Fruit fly (Drosophila melanogaster): ENCODE data around the gene CG11755.

Gene CG11755

DNA sequence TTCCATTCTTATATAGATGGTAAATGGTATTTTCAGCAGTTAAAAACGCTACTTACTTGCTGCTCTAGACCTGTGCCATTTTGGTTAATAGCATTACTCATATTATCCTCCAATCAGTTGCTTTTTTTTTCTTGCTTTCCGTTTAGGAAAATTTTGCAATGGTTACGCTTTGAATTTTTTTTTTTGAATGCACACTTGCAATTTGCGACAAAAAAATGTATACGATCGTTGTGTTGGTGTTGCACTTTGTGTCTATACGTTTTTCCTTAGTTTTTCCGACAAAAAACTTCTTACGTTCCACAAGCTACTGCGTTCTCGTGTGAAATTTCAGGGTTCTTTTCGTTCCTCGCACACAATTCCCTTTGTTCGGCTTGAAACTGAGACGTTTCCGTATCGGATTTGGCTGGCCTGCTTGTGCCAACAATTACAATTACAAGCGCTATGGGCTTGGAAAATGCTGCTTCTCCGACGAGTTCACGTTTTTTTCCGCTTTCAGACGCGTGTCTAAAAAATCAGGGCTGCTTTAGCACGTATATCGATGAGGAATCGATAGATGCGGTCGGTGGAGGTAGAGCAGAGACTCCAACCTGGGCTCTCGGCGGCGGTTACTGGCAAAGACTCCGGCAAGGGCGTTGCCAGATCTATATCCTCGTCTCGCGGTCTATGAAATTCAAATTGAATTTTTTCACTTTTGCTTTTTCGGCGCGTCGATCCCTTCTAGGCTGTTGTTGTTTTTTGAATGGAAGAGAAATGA lies 16.6 kb upstream of the CG11755 start (continued):
- TF ChIP-seq Doc2 (GFP tag; IDR thresholded peaks at IDR 0.05): no peak
- no peak for TF ChIP-seq Hr78 (GFP tag; optimal IDR thresholded peaks at IDR 0.05)
- peak; percentile 17 for TF ChIP-seq Abd-B (GFP tag; optimal IDR thresholded peaks at IDR 0.05)
- TF ChIP-seq Meics (GFP tag; optimal IDR thresholded peaks at IDR 0.05): peak; percentile 67
- peak; percentile 81 for TF ChIP-seq CG12155 (GFP tag; optimal IDR thresholded peaks at IDR 0.05)
- TF ChIP-seq gcm (GFP tag; optimal IDR thresholded peaks at IDR 0.05): peak; percentile 21
- no peak for TF ChIP-seq CG3838 (GFP tag; optimal IDR thresholded peaks at IDR 0.05)
- TF ChIP-seq pum (GFP tag; optimal IDR thresholded peaks at IDR 0.05): no peak
- TF ChIP-seq psq (GFP tag; optimal IDR thresholded peaks at IDR 0.05): no peak
- no peak for TF ChIP-seq Lim3 (GFP tag; IDR thresholded peaks at IDR 0.05)
- peak; percentile 60 for TF ChIP-seq CG17328 (GFP tag; IDR thresholded peaks at IDR 0.05)
- TF ChIP-seq Bdp1 (GFP tag; optimal IDR thresholded peaks at IDR 0.05): peak; percentile 52
- no peak for TF ChIP-seq nau (GFP tag; optimal IDR thresholded peaks at IDR 0.05)
- peak; percentile 83 for TF ChIP-seq Rfx (GFP tag; IDR thresholded peaks at IDR 0.05)
- TF ChIP-seq CG12391 (tag; optimal IDR thresholded peaks at IDR 0.05): peak; percentile 46
- peak; percentile 37 for TF ChIP-seq CG15269 (tag; optimal IDR thresholded peaks at IDR 0.05)
- TF ChIP-seq pfk (GFP tag; optimal IDR thresholded peaks at IDR 0.05): peak; percentile 67
- peak; percentile 87 for TF ChIP-seq CG17186 (GFP tag; optimal IDR thresholded peaks at IDR 0.05)
- no peak for TF ChIP-seq tup (GFP tag; optimal IDR thresholded peaks at IDR 0.05)
- TF ChIP-seq fd3F (GFP tag; optimal IDR thresholded peaks at IDR 0.05): no peak
- TF ChIP-seq CG15514 (GFP tag; optimal IDR thresholded peaks at IDR 0.05): peak; percentile 96
- no peak for TF ChIP-seq Ravus (GFP tag; IDR thresholded peaks at IDR 0.05)
- TF ChIP-seq Sry-β (GFP tag; optimal IDR thresholded peaks at IDR 0.05): no peak
- TF ChIP-seq CG17612 (GFP tag; IDR thresholded peaks at IDR 0.05): no peak
- no peak for TF ChIP-seq sima (GFP tag; optimal IDR thresholded peaks at IDR 0.05)
- TF ChIP-seq BtbVII (GFP tag; optimal IDR thresholded peaks at IDR 0.05): no peak
- TF ChIP-seq Dad (GFP tag; optimal IDR thresholded peaks at IDR 0.05): peak; percentile 65
- TF ChIP-seq CG8388 (GFP tag; optimal IDR thresholded peaks at IDR 0.05): no peak
- peak; percentile 64 for TF ChIP-seq CG3995 (GFP tag; optimal IDR thresholded peaks at IDR 0.05)
- no peak for TF ChIP-seq croc (GFP tag; conservative IDR thresholded peaks at IDR 0.05)
- TF ChIP-seq NK7.1 (GFP tag; optimal IDR thresholded peaks at IDR 0.05): no peak
- TF ChIP-seq CG1647 (GFP tag; optimal IDR thresholded peaks at IDR 0.05): peak; percentile 27
- no peak for TF ChIP-seq lov (optimal IDR thresholded peaks at IDR 0.05)
- no peak for TF ChIP-seq lov (GFP tag; IDR thresholded peaks at IDR 0.05)
- TF ChIP-seq trem (tag; optimal IDR thresholded peaks at IDR 0.05): peak; percentile 88
- no peak for TF ChIP-seq tx (GFP tag; optimal IDR thresholded peaks at IDR 0.05)
- TF ChIP-seq CG17361 (GFP tag; IDR thresholded peaks at IDR 0.05): peak; percentile 39; the same call in 1 of the 3 replicates
- TF ChIP-seq zen2 (GFP tag; IDR thresholded peaks at IDR 0.05; ENCODE audit: partially characterized antibody): peak; percentile 68; the same call in 2 of the 3 replicates
- TF ChIP-seq Ptx1 (GFP tag; IDR thresholded peaks at IDR 0.05): no peak
- TF ChIP-seq shn (GFP tag; optimal IDR thresholded peaks at IDR 0.05): peak; percentile 61
- TF ChIP-seq Mes4 (GFP tag; optimal IDR thresholded peaks at IDR 0.05): peak; percentile 26
- TF ChIP-seq dm (GFP tag; optimal IDR thresholded peaks at IDR 0.05): peak; percentile 99
- TF ChIP-seq CG17359 (tag; optimal IDR thresholded peaks at IDR 0.05): peak; percentile 2
- TF ChIP-seq Dfd (GFP tag; optimal IDR thresholded peaks at IDR 0.05): no peak
- peak; percentile 27 for TF ChIP-seq CG9876 (GFP tag; optimal IDR thresholded peaks at IDR 0.05)
- no peak for TF ChIP-seq CG4854 (GFP tag; optimal IDR thresholded peaks at IDR 0.05)
- TF ChIP-seq HmgZ (tag; optimal IDR thresholded peaks at IDR 0.05): peak; percentile 94
- TF ChIP-seq caup (GFP tag; optimal IDR thresholded peaks at IDR 0.05; ENCODE audit: severe bottlenecking): peak; percentile 75
- TF ChIP-seq Rx (GFP tag; IDR thresholded peaks at IDR 0.05): no peak
- peak; percentile 93 for TF ChIP-seq Sry-δ (GFP tag; optimal IDR thresholded peaks at IDR 0.05)

Data from whole organism, embryonic.